Fruit fly (Drosophila melanogaster) whole organism, prepupa: Measurements from ENCODE around the gene CG34039.

ENCODE experiments used
- Blimp-1 ChIP-seq: fragments of 200-800 bp; sonication (Bioruptor generic); optimal IDR thresholded peaks from 3 replicates; lab custom pipeline; 2017; ENCODE audit warnings: missing biosample characterization, missing genetic modification characterization, mild to moderate bottlenecking, moderate library complexity, missing genetic modification reagents
- CG10631 ChIP-seq: fragments of 200-800 bp; sonication (Bioruptor generic); optimal IDR thresholded peaks from 2 replicates; lab custom pipeline; 2016; ENCODE audit warnings: missing biosample characterization, missing genetic modification characterization
- CG10669 ChIP-seq: fragments of 200-800 bp; sonication (Bioruptor generic); optimal IDR thresholded peaks from 3 replicates; lab custom pipeline; 2018; ENCODE audit warnings: missing biosample characterization, mild to moderate bottlenecking, missing genetic modification characterization, moderate library complexity
- CG11294 ChIP-seq: fragments of 200-800 bp; sonication (Bioruptor generic); IDR thresholded peaks from 2 replicates; pipeline ENCODE4 v1.3.6; 2022; ENCODE audit warnings: missing biosample characterization, missing genetic modification characterization
- CG11762 ChIP-seq: fragments of 200-800 bp; sonication (Bioruptor generic); optimal IDR thresholded peaks from 3 replicates; lab custom pipeline; 2016; ENCODE audit warnings: missing biosample characterization, missing genetic modification characterization; ENCODE audit not compliant: insufficient read depth
- CG15336 ChIP-seq: fragments of 200-800 bp; sonication (Bioruptor generic); IDR thresholded peaks from 2 replicates; pipeline ENCODE4 v1.3.6; 2022; ENCODE audit warnings: missing biosample characterization, missing genetic modification characterization
- CG1621 ChIP-seq: fragments of 200-800 bp; sonication (Bioruptor generic); optimal IDR thresholded peaks from 3 replicates; lab custom pipeline; 2018; ENCODE audit warnings: missing biosample characterization, mild to moderate bottlenecking, missing genetic modification characterization
- CG16779 ChIP-seq: fragments of 200-800 bp; sonication (Bioruptor generic); optimal IDR thresholded peaks from 3 replicates; lab custom pipeline; 2017; ENCODE audit warnings: missing biosample characterization, mild to moderate bottlenecking, missing genetic modification characterization
- CG3032 ChIP-seq: fragments of 200-800 bp; optimal IDR thresholded peaks from 2 replicates; lab custom pipeline; 2019; ENCODE audit warnings: missing biosample characterization, mild to moderate bottlenecking, missing genetic modification characterization, moderate library complexity
- CG34406 ChIP-seq: fragments of 200-800 bp; sonication (Bioruptor generic); optimal IDR thresholded peaks from 3 replicates; lab custom pipeline; 2016; ENCODE audit warnings: missing biosample characterization, missing genetic modification characterization
- CG3919 ChIP-seq: fragments of 200-800 bp; sonication (Bioruptor generic); optimal IDR thresholded peaks from 3 replicates; lab custom pipeline; 2016; ENCODE audit warnings: missing biosample characterization, missing genetic modification characterization
- CG4318 ChIP-seq: fragments of 200-800 bp; sonication (Bioruptor generic); optimal IDR thresholded peaks from 3 replicates; lab custom pipeline; 2017; ENCODE audit warnings: missing biosample characterization, mild to moderate bottlenecking, missing genetic modification characterization
- CG6163 ChIP-seq: fragments of 200-800 bp; sonication (Bioruptor generic); IDR thresholded peaks from 3 replicates; pipeline ENCODE4 v1.3.6; 2022; ENCODE audit warnings: missing biosample characterization, missing genetic modification characterization
- CG6276 ChIP-seq: fragments of 200-800 bp; sonication (Bioruptor generic); optimal IDR thresholded peaks from 2 replicates; lab custom pipeline; 2017; ENCODE audit warnings: missing biosample characterization, mild to moderate bottlenecking, missing genetic modification characterization
- CG6792 ChIP-seq: fragments of 200-800 bp; sonication (Bioruptor generic); optimal IDR thresholded peaks from 3 replicates; lab custom pipeline; 2016; ENCODE audit warnings: missing biosample characterization, missing genetic modification characterization
- CG6808 ChIP-seq: fragments of 200-800 bp; sonication (Bioruptor generic); optimal IDR thresholded peaks from 3 replicates; lab custom pipeline; 2017; ENCODE audit warnings: missing biosample characterization, missing genetic modification characterization, mild to moderate bottlenecking, moderate library complexity, missing genetic modification reagents
- CG6854 ChIP-seq: fragments of 200-800 bp; sonication (Bioruptor generic); optimal IDR thresholded peaks from 2 replicates; lab custom pipeline; 2017; ENCODE audit warnings: missing biosample characterization, mild to moderate bottlenecking, missing genetic modification characterization
- CG7368 ChIP-seq: fragments of 200-800 bp; sonication (Bioruptor generic); optimal IDR thresholded peaks from 3 replicates; lab custom pipeline; 2016; ENCODE audit warnings: missing biosample characterization, missing genetic modification characterization
- CG8119 ChIP-seq: fragments of 200-800 bp; sonication (Bioruptor generic); IDR thresholded peaks from 3 replicates; pipeline ENCODE4 v1.3.6; 2022; ENCODE audit warnings: missing biosample characterization, missing genetic modification characterization
- CG8319 ChIP-seq: fragments of 200-800 bp; sonication (Bioruptor generic); optimal IDR thresholded peaks from 3 replicates; lab custom pipeline; 2016; ENCODE audit warnings: missing biosample characterization, missing genetic modification characterization
- CG9139 ChIP-seq: fragments of 200-800 bp; sonication (Bioruptor generic); optimal IDR thresholded peaks from 3 replicates; lab custom pipeline; 2017; ENCODE audit warnings: missing biosample characterization, mild to moderate bottlenecking, missing genetic modification characterization
- Eip75B ChIP-seq: fragments of 200-800 bp; sonication (Bioruptor generic); optimal IDR thresholded peaks from 3 replicates; lab custom pipeline; 2016; ENCODE audit warnings: missing biosample characterization, missing genetic modification characterization
- Eip78C ChIP-seq: fragments of 200-800 bp; sonication (Bioruptor generic); peaks from one replicate; lab custom pipeline; 2016; ENCODE audit warnings: missing biosample characterization, missing genetic modification characterization
- Eip93F ChIP-seq: fragments of 200-800 bp; sonication (Bioruptor generic); optimal IDR thresholded peaks from 2 replicates; lab custom pipeline; 2016; ENCODE audit warnings: missing biosample characterization, mild to moderate bottlenecking, missing genetic modification characterization
- Ets21C ChIP-seq: fragments of 200-800 bp; sonication (Bioruptor generic); optimal IDR thresholded peaks from 3 replicates; lab custom pipeline; 2016; ENCODE audit warnings: missing biosample characterization, missing genetic modification characterization
- Gug ChIP-seq: fragments of 200-800 bp; sonication (Bioruptor generic); IDR thresholded peaks from 2 replicates; pipeline ENCODE4 v1.3.6; 2022; ENCODE audit warnings: missing biosample characterization, missing genetic modification characterization
- Hr38 ChIP-seq: sonication (Bioruptor generic); optimal IDR thresholded peaks from 2 replicates; lab custom pipeline; 2016; ENCODE audit warnings: missing biosample characterization, missing genetic modification characterization
- Met ChIP-seq: fragments of 200-800 bp; sonication (Bioruptor generic); optimal IDR thresholded peaks from 3 replicates; lab custom pipeline; 2016; ENCODE audit warnings: missing biosample characterization, missing genetic modification characterization
- OdsH ChIP-seq: fragments of 200-800 bp; sonication (Bioruptor generic); optimal IDR thresholded peaks from 3 replicates; lab custom pipeline; 2016; ENCODE audit warnings: missing biosample characterization, missing genetic modification characterization
- Sox102F ChIP-seq: fragments of 200-800 bp; sonication (Bioruptor generic); optimal IDR thresholded peaks from 2 replicates; lab custom pipeline; 2016; ENCODE audit warnings: missing biosample characterization, mild to moderate bottlenecking, missing genetic modification characterization
- Sox14 ChIP-seq: fragments of 200-800 bp; sonication (Bioruptor generic); optimal IDR thresholded peaks from 3 replicates; lab custom pipeline; 2016; ENCODE audit warnings: missing biosample characterization, missing genetic modification characterization
- Sox15 ChIP-seq: fragments of 200-800 bp; sonication (Bioruptor generic); optimal IDR thresholded peaks from 3 replicates; lab custom pipeline; 2016; ENCODE audit warnings: missing biosample characterization, missing genetic modification characterization
- achi ChIP-seq: fragments of 200-800 bp; sonication (Bioruptor generic); optimal IDR thresholded peaks from 3 replicates; lab custom pipeline; 2016; ENCODE audit warnings: missing biosample characterization, missing genetic modification characterization
- acj6 ChIP-seq: fragments of 200-800 bp; sonication (Bioruptor generic); optimal IDR thresholded peaks from 3 replicates; lab custom pipeline; 2016; ENCODE audit warnings: missing biosample characterization, missing genetic modification characterization
- dsx ChIP-seq: fragments of 200-800 bp; optimal IDR thresholded peaks from 3 replicates; lab custom pipeline; 2019; ENCODE audit warnings: missing biosample characterization, mild to moderate bottlenecking, missing genetic modification characterization, moderate library complexity; ENCODE audit not compliant: poor library complexity, severe bottlenecking
- eg ChIP-seq: fragments of 200-800 bp; sonication (Bioruptor generic); IDR thresholded peaks from 3 replicates; pipeline ENCODE4 v1.3.6; 2022; ENCODE audit warnings: missing biosample characterization, missing genetic modification characterization
- fd59A ChIP-seq: fragments of 200-800 bp; sonication (Bioruptor generic); optimal IDR thresholded peaks from 2 replicates; lab custom pipeline; 2017; ENCODE audit warnings: missing biosample characterization, mild to moderate bottlenecking, missing genetic modification characterization, missing genetic modification reagents
- fd85E ChIP-seq: fragments of 200-800 bp; sonication (Bioruptor generic); optimal IDR thresholded peaks from 3 replicates; lab custom pipeline; 2016; ENCODE audit warnings: missing biosample characterization, missing genetic modification characterization
- fkh ChIP-seq: fragments of 200-800 bp; sonication (Bioruptor generic); optimal IDR thresholded peaks from 3 replicates; lab custom pipeline; 2017; ENCODE audit warnings: missing biosample characterization, mild to moderate bottlenecking, missing genetic modification characterization, moderate library complexity
- lz ChIP-seq: fragments of 200-800 bp; sonication (Bioruptor generic); optimal IDR thresholded peaks from 3 replicates; lab custom pipeline; 2016; ENCODE audit warnings: missing biosample characterization, missing genetic modification characterization
- net ChIP-seq: fragments of 200-800 bp; sonication (Bioruptor generic); optimal IDR thresholded peaks from 3 replicates; lab custom pipeline; 2016; ENCODE audit warnings: missing biosample characterization, missing genetic modification characterization
- pdm3 ChIP-seq: fragments of 200-800 bp; sonication (Bioruptor generic); optimal IDR thresholded peaks from 3 replicates; lab custom pipeline; 2016; ENCODE audit warnings: missing biosample characterization, missing genetic modification characterization
- salr ChIP-seq, 2 experiments: fragments of 200-800 bp; sonication (Bioruptor generic); optimal IDR thresholded peaks; 3 replicates each; lab custom pipeline; 2016 to 2018; ENCODE audit warnings: missing biosample characterization in 2 of 2, missing genetic modification characterization in 2 of 2, mild to moderate bottlenecking in 1 of 2
- svp ChIP-seq: fragments of 200-800 bp; sonication (Bioruptor generic); peaks from one replicate; lab custom pipeline; 2016; ENCODE audit warnings: missing biosample characterization, missing genetic modification characterization
- topi ChIP-seq: fragments of 200-800 bp; sonication (Bioruptor generic); optimal IDR thresholded peaks from 3 replicates; lab custom pipeline; 2016; ENCODE audit warnings: missing biosample characterization, missing genetic modification characterization

CG34039 gene

DNA sequence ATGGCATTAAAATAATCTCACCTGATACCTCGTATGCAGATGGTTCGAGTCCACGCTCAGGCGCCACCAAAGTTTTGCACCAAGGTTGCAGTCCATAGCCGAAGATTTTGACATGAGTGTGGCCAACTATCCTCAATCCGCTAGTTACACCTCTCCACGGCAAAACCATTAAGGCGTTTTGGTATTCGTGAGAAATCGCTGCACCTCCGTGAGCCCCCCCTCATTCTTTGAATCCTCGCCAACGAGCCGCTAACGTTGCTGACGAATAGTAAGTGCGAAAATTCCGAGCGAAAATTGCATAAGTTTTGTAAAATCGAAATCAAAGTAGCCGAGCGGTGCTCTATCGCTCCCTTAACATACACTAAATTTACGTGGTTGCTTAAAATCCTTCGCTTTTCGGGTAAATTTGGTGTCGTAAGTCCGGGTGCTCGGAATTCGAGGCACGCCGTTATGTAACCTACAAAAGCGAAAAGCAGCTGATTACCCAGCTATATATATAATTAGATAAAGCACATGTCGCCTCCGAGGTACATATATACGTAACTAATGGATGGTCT lies 22.3 kb upstream of the CG34039 start, which contains the start of gene Mpcp2 (continued):
- TF ChIP-seq CG11294 (GFP tag; lab: Robert Waterston, UW): no peak
- no peak for TF ChIP-seq fd85E (GFP tag; lab: Kevin White, UChicago)
- no peak for TF ChIP-seq achi (GFP tag; lab: Kevin White, UChicago)
- no peak for TF ChIP-seq CG11762 (GFP tag; lab: Kevin White, UChicago)
- TF ChIP-seq lz (GFP tag; lab: Kevin White, UChicago): no peak
- TF ChIP-seq Met (GFP tag; lab: Kevin White, UChicago): no peak
- TF ChIP-seq Ets21C (GFP tag; lab: Kevin White, UChicago): no peak
- peak; percentile 26 for TF ChIP-seq dsx (GFP tag; lab: Kevin White, UChicago)
- TF ChIP-seq CG6276 (GFP tag; lab: Kevin White, UChicago): no peak
- 0 out of 3 replicates have a peak, but pooled peaks have one; percentile 8 for TF ChIP-seq eg (GFP tag; lab: Robert Waterston, UW)
- no peak for TF ChIP-seq CG4318 (GFP tag; lab: Kevin White, UChicago)
- TF ChIP-seq CG34406: no peak
- TF ChIP-seq Eip78C (GFP tag; lab: Kevin White, UChicago): peak; percentile 61
- TF ChIP-seq CG3032: peak; percentile 20
- no peak for TF ChIP-seq net
- TF ChIP-seq Eip75B (GFP tag; lab: Kevin White, UChicago): peak; percentile 18
- TF ChIP-seq OdsH (GFP tag; lab: Kevin White, UChicago): no peak
- no peak for TF ChIP-seq Blimp-1 (GFP tag; lab: Kevin White, UChicago)
- no peak for TF ChIP-seq Gug (GFP tag; lab: Robert Waterston, UW)
- no peak for TF ChIP-seq fd59A (GFP tag; lab: Kevin White, UChicago)
- no peak for TF ChIP-seq acj6 (GFP tag; lab: Kevin White, UChicago)
- TF ChIP-seq Sox14 (GFP tag; lab: Kevin White, UChicago): peak; percentile 39
- TF ChIP-seq salr (GFP tag; optimal IDR thresholded peaks at IDR 0.05; lab: Kevin White, UChicago): no peak
- TF ChIP-seq CG3919: peak; percentile 15
- peak; percentile 22 for TF ChIP-seq topi (GFP tag; lab: Kevin White, UChicago)

DNA sequence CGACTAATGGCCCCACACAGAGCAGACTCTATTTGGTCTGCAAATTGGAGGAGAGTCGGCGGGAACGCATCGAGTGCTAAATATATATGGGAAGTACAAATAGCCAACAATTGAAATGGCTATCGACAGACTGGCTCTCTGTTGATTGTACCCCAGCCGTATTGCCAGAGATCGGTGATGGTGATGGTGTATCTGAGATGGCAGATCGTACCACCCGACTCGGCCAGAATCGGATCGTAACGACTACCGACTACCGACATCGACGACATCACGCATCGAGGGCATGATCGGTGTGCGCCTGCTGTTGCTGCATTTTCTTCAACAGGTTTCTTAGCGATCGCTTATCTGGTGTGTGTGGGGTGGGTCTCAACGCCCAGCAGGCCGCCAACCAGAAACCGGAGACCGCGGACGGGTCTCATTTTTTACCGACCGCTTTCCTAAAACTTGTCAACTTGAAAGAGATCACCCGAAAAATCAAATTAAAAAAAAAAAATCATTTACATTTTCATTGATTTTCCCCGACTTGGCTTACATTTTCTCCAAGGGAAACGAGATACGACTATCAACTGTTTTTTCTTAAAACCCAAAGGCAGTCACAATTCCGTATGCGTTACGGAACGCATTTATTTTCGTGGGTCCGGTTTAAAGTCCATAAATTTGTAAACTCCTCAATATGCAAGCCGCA lies 15.7 kb upstream of the CG34039 start:
- no peak for TF ChIP-seq Eip93F (GFP tag; lab: Kevin White, UChicago)
- TF ChIP-seq CG15336 (GFP tag; lab: Robert Waterston, UW): peak; percentile 46; the same call in 1 of the 2 replicates
- peak; percentile 55 for TF ChIP-seq OdsH (GFP tag; lab: Kevin White, UChicago)
- peak; percentile 59 for TF ChIP-seq CG9139 (GFP tag; lab: Kevin White, UChicago)
- peak; percentile 52 for TF ChIP-seq dsx (GFP tag; lab: Kevin White, UChicago)
- peak; percentile 86 for TF ChIP-seq CG1621 (tag; lab: Kevin White, UChicago)
- TF ChIP-seq Ets21C (GFP tag; lab: Kevin White, UChicago): no peak
- TF ChIP-seq CG7368 (GFP tag; lab: Kevin White, UChicago): peak; percentile 49
- peak; percentile 44 for TF ChIP-seq CG8319 (GFP tag; lab: Kevin White, UChicago)
- peak; percentile 58 for TF ChIP-seq acj6 (GFP tag; lab: Kevin White, UChicago)
- peak; percentile 20 for TF ChIP-seq topi (GFP tag; lab: Kevin White, UChicago)
- peak; percentile 68 for TF ChIP-seq net
- peak; percentile 54 for TF ChIP-seq achi (GFP tag; lab: Kevin White, UChicago)
- TF ChIP-seq lz (GFP tag; lab: Kevin White, UChicago): no peak
- peak; percentile 74 for TF ChIP-seq CG6808
- TF ChIP-seq CG6854: peak; percentile 47
- peak; percentile 39 for TF ChIP-seq pdm3 (GFP tag; lab: Kevin White, UChicago)
- TF ChIP-seq CG11762 (GFP tag; lab: Kevin White, UChicago): no peak
- peak; percentile 48 for TF ChIP-seq CG6792 (GFP tag; lab: Kevin White, UChicago)
- TF ChIP-seq eg (GFP tag; lab: Robert Waterston, UW): no peak; the same call in 2 of the 3 replicates
- TF ChIP-seq CG6163 (GFP tag; lab: Robert Waterston, UW): peak; percentile 64; the same call in 2 of the 3 replicates
- peak; percentile 83 for TF ChIP-seq CG10669 (GFP tag; lab: Kevin White, UChicago)
- TF ChIP-seq svp (GFP tag; lab: Kevin White, UChicago): peak; percentile 71
- TF ChIP-seq Hr38: no peak
- no peak for TF ChIP-seq Sox15 (GFP tag; lab: Kevin White, UChicago)
- peak; percentile 48 for TF ChIP-seq Eip75B (GFP tag; lab: Kevin White, UChicago)
- TF ChIP-seq CG4318 (GFP tag; lab: Kevin White, UChicago): no peak
- no peak; the same call in 1 of the 2 replicates for TF ChIP-seq Gug (GFP tag; lab: Robert Waterston, UW)
- TF ChIP-seq CG3919: peak; percentile 75
- peak; percentile 83 for TF ChIP-seq fkh (GFP tag; lab: Kevin White, UChicago)
- peak; percentile 64 for TF ChIP-seq fd59A (GFP tag; lab: Kevin White, UChicago)
- peak; percentile 55; the same call in 1 of the 3 replicates for TF ChIP-seq CG8119 (GFP tag; lab: Robert Waterston, UW)
- TF ChIP-seq fd85E (GFP tag; lab: Kevin White, UChicago): no peak
- TF ChIP-seq CG16779 (tag; lab: Kevin White, UChicago): no peak
- peak; percentile 30 for TF ChIP-seq Sox102F (GFP tag; lab: Kevin White, UChicago)
- peak; percentile 86 for TF ChIP-seq CG10631 (GFP tag; lab: Kevin White, UChicago)
